Fruit fly (Drosophila melanogaster): ENCODE results near the gene CG14420.

The CG14420 gene

DNA sequence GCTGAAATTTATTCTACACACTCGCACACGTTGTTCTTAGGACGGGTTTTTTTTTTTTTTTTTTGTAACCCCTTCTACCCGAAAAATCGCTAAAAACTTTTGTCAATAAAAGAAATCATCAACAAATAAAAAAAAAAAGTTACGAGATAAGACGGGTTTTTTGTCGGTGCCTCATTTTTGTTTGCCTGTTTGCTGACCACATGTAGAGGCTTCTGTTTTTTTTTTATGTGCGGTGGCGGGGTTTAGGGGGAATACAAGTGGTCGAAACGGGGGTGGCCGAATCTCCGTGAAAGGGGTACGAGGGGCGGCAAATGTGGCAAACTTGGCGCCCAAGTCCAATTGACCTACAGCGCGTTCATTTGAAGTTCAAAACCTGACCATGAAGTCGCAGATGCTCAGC is 20.1 kb upstream of the CG14420 start:
- TF ChIP-seq CG8159 (tag; optimal IDR thresholded peaks at IDR 0.05), result no peak
- no peak for TF ChIP-seq Snoo (tag; optimal IDR thresholded peaks at IDR 0.05)
- TF ChIP-seq CG12605 (GFP tag; IDR thresholded peaks at IDR 0.05), result no peak
- no peak for TF ChIP-seq D1 (tag; optimal IDR thresholded peaks at IDR 0.05)
- TF ChIP-seq fd96Ca (GFP tag; IDR thresholded peaks at IDR 0.05), result no peak
- TF ChIP-seq Pif1A (GFP tag; optimal IDR thresholded peaks at IDR 0.05), result no peak
- no peak for TF ChIP-seq gl (tag; optimal IDR thresholded peaks at IDR 0.05)
- no peak for TF ChIP-seq CG13204 (GFP tag; optimal IDR thresholded peaks at IDR 0.05)
- no peak for TF ChIP-seq CG15710 (tag; optimal IDR thresholded peaks at IDR 0.05)
- no peak for TF ChIP-seq CG32121 (GFP tag; IDR thresholded peaks at IDR 0.05)
- no peak for TF ChIP-seq CG10348 (GFP tag; IDR thresholded peaks at IDR 0.05)

dm6 chrX:2919742-2920141 is 18.9 kb upstream of the CG14420 start, which contains the start of gene CG3588:
CG3588 (plus strand) TSS chrX:2919770.
- TF ChIP-seq CG17806 (tag; optimal IDR thresholded peaks at IDR 0.05) (no peak), CG10348 (GFP tag; IDR thresholded peaks at IDR 0.05) (no peak), CG9948 (tag; optimal IDR thresholded peaks at IDR 0.05) (no peak), CG13204 (GFP tag; optimal IDR thresholded peaks at IDR 0.05) (no peak), Pif1A (GFP tag; optimal IDR thresholded peaks at IDR 0.05) (no peak), CG4496 (GFP tag; IDR thresholded peaks at IDR 0.05) (no peak), CG14655 (GFP tag; optimal IDR thresholded peaks at IDR 0.05) (no peak), CG15710 (tag; optimal IDR thresholded peaks at IDR 0.05) (no peak), CG32121 (GFP tag; IDR thresholded peaks at IDR 0.05) (no peak), CG12605 (GFP tag; IDR thresholded peaks at IDR 0.05) (no peak), CG8301 (tag; optimal IDR thresholded peaks at IDR 0.05) (no peak), rn (GFP tag; IDR thresholded peaks at IDR 0.05) (no peak)

DNA sequence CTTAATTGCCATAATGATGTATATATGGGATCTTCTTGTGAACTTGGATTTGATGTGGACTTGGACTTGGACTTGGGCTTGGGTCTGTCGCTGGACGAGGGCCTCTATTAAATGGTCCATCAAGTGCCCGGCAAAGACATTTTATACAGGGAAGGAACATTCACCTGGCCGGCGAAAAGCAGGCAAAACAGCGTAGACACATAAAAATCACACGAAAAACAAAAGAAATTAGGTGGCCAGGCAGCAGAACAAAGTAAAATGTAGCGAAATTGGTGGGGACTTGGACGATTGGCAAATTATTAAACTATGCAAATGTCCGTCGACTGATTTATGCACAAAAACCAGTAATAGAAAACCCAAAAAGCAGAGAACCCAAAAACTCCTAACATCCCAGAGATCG is 11.5 kb upstream of the CG14420 start, which contains the start of gene CG14424:
CG14424 (minus strand) TSS at position 101 of the 400 bp plus-strand sequence.
- TF ChIP-seq EcR (GFP tag; optimal IDR thresholded peaks at IDR 0.05), result no peak
- no peak for TF ChIP-seq CG17806 (tag; optimal IDR thresholded peaks at IDR 0.05)
- TF ChIP-seq CG12605 (GFP tag; IDR thresholded peaks at IDR 0.05), result no peak
- TF ChIP-seq CG34367 (tag; optimal IDR thresholded peaks at IDR 0.05), result no peak
- no peak for TF ChIP-seq CG15710 (tag; optimal IDR thresholded peaks at IDR 0.05)
- TF ChIP-seq fd96Ca (GFP tag; IDR thresholded peaks at IDR 0.05), result no peak
- TF ChIP-seq Pif1A (GFP tag; optimal IDR thresholded peaks at IDR 0.05), result no peak
- no peak for TF ChIP-seq CG8159 (tag; optimal IDR thresholded peaks at IDR 0.05)
- TF ChIP-seq CG9948 (tag; optimal IDR thresholded peaks at IDR 0.05), result no peak

DNA sequence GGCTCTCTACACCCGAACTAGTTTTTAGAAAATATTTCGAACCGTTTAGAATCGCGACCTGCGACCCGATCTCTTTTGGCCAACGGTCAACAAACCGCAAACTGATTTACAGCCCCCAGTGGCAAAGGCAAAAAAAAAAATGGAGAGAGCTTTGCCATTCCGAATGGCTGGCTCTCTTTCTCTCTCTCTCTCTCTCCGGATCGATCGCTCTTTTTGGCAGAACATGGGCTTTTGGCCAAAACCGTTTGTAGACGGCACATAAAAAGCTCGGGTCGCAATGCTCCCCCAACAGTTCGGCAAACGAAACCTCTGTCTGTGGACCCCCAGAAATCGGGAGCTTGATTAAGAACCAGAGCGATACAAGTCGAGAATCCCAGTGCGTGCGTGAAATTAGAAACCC is 9.2 kb upstream of the CG14420 start, which contains the start of gene CG32793:
CG32793 (plus strand) TSS at position 301 of the 400 bp plus-strand sequence.
- TF ChIP-seq CG14655 (GFP tag; optimal IDR thresholded peaks at IDR 0.05), result no peak

dm6 chrX:2934827-2935226 is 3.8 kb upstream of the CG14420 start, which contains the start of gene CG3592:
CG3592 (plus strand) TSS chrX:2935127.
- TF ChIP-seq Snoo (tag; optimal IDR thresholded peaks at IDR 0.05) (no peak), CG17806 (tag; optimal IDR thresholded peaks at IDR 0.05) (no peak), CG8301 (tag; optimal IDR thresholded peaks at IDR 0.05) (no peak), CG15710 (tag; optimal IDR thresholded peaks at IDR 0.05) (no peak), Ets98B (GFP tag; IDR thresholded peaks at IDR 0.05) (no peak), CG8159 (tag; optimal IDR thresholded peaks at IDR 0.05) (no peak), Pif1A (GFP tag; optimal IDR thresholded peaks at IDR 0.05) (no peak), CG34367 (tag; optimal IDR thresholded peaks at IDR 0.05) (no peak), EcR (GFP tag; optimal IDR thresholded peaks at IDR 0.05) (no peak), gl (tag; optimal IDR thresholded peaks at IDR 0.05) (no peak), fd96Ca (GFP tag; IDR thresholded peaks at IDR 0.05) (no peak), CG4496 (GFP tag; IDR thresholded peaks at IDR 0.05) (no peak), Pif1B (GFP tag; optimal IDR thresholded peaks at IDR 0.05) (no peak)

- TF ChIP-seq CG10348 (GFP tag; IDR thresholded peaks at IDR 0.05) (no peak), Pif1A (GFP tag; optimal IDR thresholded peaks at IDR 0.05) (no peak), CG15710 (tag; optimal IDR thresholded peaks at IDR 0.05) (no peak), CG9948 (tag; optimal IDR thresholded peaks at IDR 0.05) (no peak), Snoo (tag; optimal IDR thresholded peaks at IDR 0.05) (no peak), CG4496 (GFP tag; IDR thresholded peaks at IDR 0.05) (no peak), CG34367 (tag; optimal IDR thresholded peaks at IDR 0.05) (no peak), Pif1B (GFP tag; optimal IDR thresholded peaks at IDR 0.05) (no peak), gl (tag; optimal IDR thresholded peaks at IDR 0.05) (no peak), D1 (tag; optimal IDR thresholded peaks at IDR 0.05) (no peak), CG14655 (GFP tag; optimal IDR thresholded peaks at IDR 0.05) (no peak), CG8301 (tag; optimal IDR thresholded peaks at IDR 0.05) (no peak)
Measured at dm6 chrX:2936727-2937126, 1.9 kb upstream of the CG14420 start, which contains the start of gene CG3598. CG3598 (plus strand) TSS chrX:2937027.

- TF ChIP-seq CG8301 (tag; optimal IDR thresholded peaks at IDR 0.05) (no peak), Pif1B (GFP tag; optimal IDR thresholded peaks at IDR 0.05) (no peak), CG13204 (GFP tag; optimal IDR thresholded peaks at IDR 0.05) (no peak), Snoo (tag; optimal IDR thresholded peaks at IDR 0.05) (no peak), CG12605 (GFP tag; IDR thresholded peaks at IDR 0.05) (no peak), CG14655 (GFP tag; optimal IDR thresholded peaks at IDR 0.05) (no peak), CG15710 (tag; optimal IDR thresholded peaks at IDR 0.05) (no peak), CG17806 (tag; optimal IDR thresholded peaks at IDR 0.05) (no peak), rn (GFP tag; IDR thresholded peaks at IDR 0.05) (no peak)
Measured at dm6 chrX:2941108-2941507, 2.5 kb downstream of the CG14420 start, which contains the start of gene CG14421. CG14421 (plus strand) TSS chrX:2941408.

All from whole organism, pupa.